Worm (Caenorhabditis elegans): ENCODE results near the gene C36A4.11.

- TF ChIP-seq elt-1 (tag; optimal IDR thresholded peaks at IDR 0.05) (no peak), fkh-10 (GFP tag; optimal IDR thresholded peaks at IDR 0.05) (no peak), unc-62 (GFP tag; optimal IDR thresholded peaks at IDR 0.05) (no peak), mdl-1 (tag; optimal IDR thresholded peaks at IDR 0.05) (no peak)
Observed at ce11 chrIII:3832291-3832690, 8.1 kb upstream of the C36A4.11 start, which contains the start of gene cyp-25A1.
